Worm (Caenorhabditis elegans) whole organism, midembryonic: ENCODE data around the gene acl-1.

Experiments used
- cog-1 ChIP-seq: sonication (generic microtip); optimal IDR thresholded peaks from 2 replicates; lab custom pipeline; 2016; ENCODE audit warnings: missing genetic modification characterization, missing compliant biosample characterization
- flt-1 ChIP-seq: fragments of 200-800 bp; sonication (Bioruptor generic); IDR thresholded peaks from 2 replicates; pipeline ENCODE4 v1.3.6; 2022; ENCODE audit warnings: missing genetic modification characterization, missing compliant biosample characterization
- med-1 ChIP-seq: sonication (generic microtip); optimal IDR thresholded peaks from 2 replicates; lab custom pipeline; 2017; ENCODE audit warnings: missing genetic modification characterization, mild to moderate bottlenecking, missing compliant biosample characterization, antibody characterized with exemption, missing genetic modification reagents; ENCODE audit not compliant: insufficient read depth
- ref-1 ChIP-seq: fragments of 200-800 bp; sonication (Bioruptor generic); conservative IDR thresholded peaks from 2 replicates; pipeline ENCODE4 v1.3.6; 2022; ENCODE audit warnings: missing genetic modification reagents, missing genetic modification characterization, missing compliant biosample characterization
- tab-1 ChIP-seq: fragments of 200-800 bp; sonication (Bioruptor generic); IDR thresholded peaks from 2 replicates; pipeline ENCODE4 v1.3.6; 2022; ENCODE audit warnings: missing genetic modification characterization, missing compliant biosample characterization
- ztf-23 ChIP-seq: fragments of 200-800 bp; sonication (Bioruptor generic); IDR thresholded peaks from 2 replicates; pipeline ENCODE4 v1.3.6; 2022; ENCODE audit warnings: missing genetic modification reagents, missing genetic modification characterization, missing compliant biosample characterization

ce11 chrX:15811341-15811740, 38.3 kb upstream of the acl-1 start:
- no peak for TF ChIP-seq cog-1
- no peak for TF ChIP-seq ref-1 (GFP tag; lab: Robert Waterston, UW)
- no peak for TF ChIP-seq tab-1 (GFP tag; lab: Robert Waterston, UW)
- no peak for TF ChIP-seq med-1 (GFP tag; lab: Kevin White, UChicago)
- no peak for TF ChIP-seq flt-1
- TF ChIP-seq ztf-23 (GFP tag; lab: Robert Waterston, UW), result no peak
